Fruit fly (Drosophila melanogaster): Measurements from ENCODE around the gene Rbp9.

- TF ChIP-seq EcR (GFP tag; optimal IDR thresholded peaks at IDR 0.05) (no peak), Pif1A (GFP tag; optimal IDR thresholded peaks at IDR 0.05) (no peak), fd96Ca (GFP tag; IDR thresholded peaks at IDR 0.05) (no peak), CG17806 (tag; optimal IDR thresholded peaks at IDR 0.05) (no peak)
Measured at dm6 chr2L:2999609-3000008, 45.0 kb downstream of the Rbp9 start.
